Worm (Caenorhabditis elegans): ENCODE data around the gene acr-16.
"Not testable (repeated sequence)": the region's sequence is repeated elsewhere in the genome, so short reads cannot be mapped to it uniquely, and the experiment has no call there.

Gene acr-16

DNA sequence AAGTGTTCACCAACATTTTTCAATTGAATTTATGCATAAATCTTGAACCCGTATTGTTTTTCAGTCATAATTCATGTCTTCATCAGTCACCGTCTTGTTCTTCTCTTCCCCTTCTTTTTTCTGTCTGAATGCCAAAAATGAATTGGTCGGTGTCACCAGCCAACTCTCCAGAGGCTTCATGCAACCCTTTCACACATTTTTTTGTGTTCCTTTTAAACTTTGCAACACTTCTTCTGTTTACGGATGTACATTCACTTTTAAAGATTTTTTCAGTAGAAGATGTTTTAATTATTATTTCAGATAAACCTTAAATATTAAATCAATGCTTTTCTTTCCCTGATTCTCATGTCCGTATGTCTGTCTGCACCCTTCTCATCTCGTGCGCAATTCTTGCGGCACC is at the start of gene acr-16:
Gene acr-16, plus strand, starts transcription at position 301 of the 400 bp plus-strand sequence.
- TF ChIP-seq dao-5 (tag; optimal IDR thresholded peaks at IDR 0.05) (no peak), him-1 (tag; optimal IDR thresholded peaks at IDR 0.05) (no peak), W03F9.2 (tag; optimal IDR thresholded peaks at IDR 0.05) (no peak)

DNA sequence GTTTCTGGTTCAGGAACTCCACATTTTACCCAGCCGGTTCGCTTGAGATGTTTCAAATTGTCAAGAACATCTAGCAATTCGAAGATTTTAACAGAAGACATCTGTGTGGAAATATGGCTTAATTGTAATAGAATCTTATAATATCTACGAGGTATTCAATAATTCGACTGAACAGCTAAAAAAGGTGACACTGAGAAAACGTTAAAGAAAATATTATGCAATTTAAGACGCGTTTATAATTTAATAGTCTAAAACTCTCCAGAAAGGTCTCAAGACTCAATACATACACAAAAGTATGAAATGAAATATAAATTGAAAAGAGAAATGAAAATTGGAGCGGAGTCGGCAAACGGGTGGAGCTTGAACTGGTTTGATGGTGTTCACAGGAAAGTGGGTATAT is 47.7 kb upstream of the acr-16 start, which contains the start of gene F45F2.9:
Gene F45F2.9, minus strand, starts transcription at position 101 of the 400 bp plus-strand sequence.
- TF ChIP-seq him-1 (tag; optimal IDR thresholded peaks at IDR 0.05), result no peak
- TF ChIP-seq dao-5 (tag; optimal IDR thresholded peaks at IDR 0.05), result no peak
- no peak for TF ChIP-seq W03F9.2 (tag; optimal IDR thresholded peaks at IDR 0.05)

DNA sequence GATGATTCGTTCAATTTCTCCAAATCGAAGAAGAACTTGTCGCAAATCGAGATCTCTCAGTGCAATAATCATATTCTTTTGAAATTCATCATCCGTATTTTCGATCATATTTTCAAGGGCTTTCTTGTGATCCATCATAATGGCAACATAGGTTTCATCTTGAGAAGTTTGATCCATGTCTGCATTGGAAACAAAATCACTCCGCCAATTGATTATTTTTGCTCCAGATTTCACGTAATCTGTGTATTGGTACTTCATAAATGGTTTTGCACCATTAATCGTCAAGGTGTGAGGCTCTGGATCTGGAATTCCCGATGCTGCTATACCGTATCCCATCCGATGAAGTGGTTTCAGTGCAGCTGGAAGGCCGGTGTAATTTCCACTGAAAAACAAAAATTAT is 44.6 kb upstream of the acr-16 start:
- TF ChIP-seq dao-5 (tag; optimal IDR thresholded peaks at IDR 0.05) (no peak), him-1 (tag; optimal IDR thresholded peaks at IDR 0.05) (no peak), W03F9.2 (tag; optimal IDR thresholded peaks at IDR 0.05) (no peak)

DNA sequence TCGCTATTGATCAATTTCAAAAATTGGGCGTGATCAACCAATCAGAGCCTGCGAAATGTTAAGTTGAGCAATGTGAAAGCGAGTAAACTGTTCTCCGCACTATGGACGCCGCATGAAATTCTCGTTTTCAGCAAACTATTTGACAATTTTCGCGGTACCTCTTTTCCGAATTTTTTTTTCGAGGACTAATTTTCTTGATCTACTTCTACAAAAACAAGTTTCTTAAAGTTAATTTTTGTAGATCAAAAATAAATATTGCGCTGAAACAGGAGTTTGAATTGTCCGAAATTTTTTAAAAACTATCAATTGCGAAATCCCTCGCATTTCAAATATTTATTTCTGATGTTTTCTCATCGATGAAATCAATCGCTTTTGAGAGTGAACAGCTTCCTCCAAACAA is 43.3 kb upstream of the acr-16 start:
- TF ChIP-seq dao-5 (tag; optimal IDR thresholded peaks at IDR 0.05) (no peak), him-1 (tag; optimal IDR thresholded peaks at IDR 0.05) (no peak), W03F9.2 (tag; optimal IDR thresholded peaks at IDR 0.05) (no peak)

DNA sequence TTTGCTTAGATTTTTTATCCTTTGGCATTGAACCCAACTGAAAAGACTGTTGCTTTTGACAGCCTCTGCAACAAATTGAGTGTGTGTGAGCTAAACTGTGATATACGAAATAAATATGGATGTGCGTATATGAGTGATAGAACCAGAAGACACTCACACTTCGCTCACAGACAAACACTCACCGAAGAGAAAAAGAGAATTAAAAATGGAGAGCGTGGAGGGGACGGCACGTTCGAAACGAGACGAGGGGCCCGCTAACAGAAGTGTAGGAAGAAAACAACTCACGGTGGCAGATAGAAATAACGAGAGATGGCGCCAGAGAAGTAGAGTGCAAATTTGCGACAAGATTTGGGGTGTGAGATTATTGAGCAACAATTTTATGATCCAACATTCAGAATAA is 42.7 kb upstream of the acr-16 start:
- no peak for TF ChIP-seq dao-5 (tag; optimal IDR thresholded peaks at IDR 0.05)
- no peak for TF ChIP-seq him-1 (tag; optimal IDR thresholded peaks at IDR 0.05)
- TF ChIP-seq W03F9.2 (tag; optimal IDR thresholded peaks at IDR 0.05), result no peak

DNA sequence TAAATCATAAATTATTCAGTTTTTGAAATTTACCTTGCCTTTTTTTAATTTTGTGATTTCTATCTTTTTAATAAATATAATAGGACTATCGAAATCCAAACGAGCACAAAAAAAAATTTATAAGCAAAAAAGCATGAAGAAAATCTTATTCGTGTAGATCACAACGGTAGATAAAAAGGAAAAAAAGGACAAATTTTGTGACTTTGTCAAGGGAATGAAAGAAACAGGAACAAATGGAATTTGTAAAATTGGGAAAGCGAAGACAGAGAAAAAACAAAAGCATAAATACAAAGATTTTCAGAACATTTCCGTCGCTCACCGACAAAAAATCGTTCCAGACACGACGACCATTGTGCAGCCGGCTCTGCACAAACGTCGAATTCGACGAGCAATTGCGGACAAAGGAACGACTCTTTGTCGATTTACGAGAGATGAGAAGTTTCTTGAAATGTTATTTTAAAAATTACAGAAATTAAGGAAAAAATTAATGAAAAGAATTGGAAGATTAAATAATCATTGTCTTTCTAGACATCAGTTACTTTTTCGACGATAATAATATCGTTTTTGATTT is 42.1 kb upstream of the acr-16 start, which contains the start of gene F45F2.10:
Gene F45F2.10, minus strand, starts transcription at position 51 of the 571 bp plus-strand sequence.
- TF ChIP-seq dao-5 (tag; optimal IDR thresholded peaks at IDR 0.05) (no peak), him-1 (tag; optimal IDR thresholded peaks at IDR 0.05) (no peak), W03F9.2 (tag; optimal IDR thresholded peaks at IDR 0.05) (no peak)

DNA sequence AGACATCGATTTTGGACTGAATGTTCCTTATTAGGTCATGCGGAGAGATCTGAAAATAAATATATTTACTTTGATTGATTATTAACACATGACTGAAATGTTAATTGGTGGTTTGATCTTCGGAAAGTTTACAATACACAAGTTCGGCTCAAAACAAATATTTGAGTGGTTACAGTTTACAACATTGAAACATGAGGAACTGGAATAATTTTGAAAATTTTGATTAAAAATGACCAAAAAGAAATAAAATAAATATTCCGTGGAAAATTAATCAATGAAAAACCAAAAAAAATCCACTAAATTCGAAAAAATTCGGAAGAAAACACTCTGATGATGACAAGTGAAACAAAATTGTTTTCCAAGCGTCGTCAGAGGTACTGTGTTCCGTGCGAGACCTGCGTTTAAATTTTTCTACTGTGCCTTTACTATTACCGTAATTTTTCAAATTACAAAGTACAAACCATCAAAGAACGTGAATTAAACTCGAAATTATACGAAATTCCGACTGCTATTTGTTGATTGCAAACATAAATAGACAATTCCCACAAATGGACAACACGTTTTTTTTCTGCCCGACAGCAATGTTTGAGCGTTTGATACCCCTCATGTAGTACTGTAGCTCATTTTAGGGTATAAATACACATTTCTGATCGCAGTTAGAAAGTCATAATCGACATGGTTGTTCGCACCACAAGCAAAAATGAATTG is 40.0 kb upstream of the acr-16 start, which contains the start of the genes F45F2.11 and otpl-7:
Gene F45F2.11, minus strand, starts transcription at position 51 of the 708 bp plus-strand sequence.
Gene otpl-7, plus strand, starts transcription at position 658 of the 708 bp plus-strand sequence.
- TF ChIP-seq him-1 (tag; optimal IDR thresholded peaks at IDR 0.05), result no peak
- TF ChIP-seq dao-5 (tag; optimal IDR thresholded peaks at IDR 0.05), result no peak
- no peak for TF ChIP-seq W03F9.2 (tag; optimal IDR thresholded peaks at IDR 0.05)

DNA sequence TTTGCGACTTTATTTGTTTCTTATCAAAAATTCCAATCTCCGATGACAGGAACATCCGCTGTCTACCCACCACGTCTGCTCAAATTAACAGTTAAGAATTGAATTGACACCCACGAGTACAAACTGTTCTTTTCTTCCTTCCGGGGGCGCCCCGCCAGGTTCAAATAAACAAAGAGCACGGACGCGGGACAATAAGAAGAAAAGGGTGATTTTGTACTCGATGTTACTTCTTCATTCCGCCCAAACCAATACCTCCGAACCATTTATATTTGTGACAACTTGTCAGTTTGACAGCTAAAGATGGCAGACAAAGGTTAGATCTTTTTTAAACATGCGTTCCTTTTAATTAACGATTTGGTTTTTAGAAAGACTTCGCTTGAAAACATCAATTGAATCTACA is 35.2 kb upstream of the acr-16 start, which contains the start of gene otpl-6:
Gene otpl-6, plus strand, starts transcription at position 301 of the 400 bp plus-strand sequence.
- TF ChIP-seq dao-5 (tag; optimal IDR thresholded peaks at IDR 0.05) (no peak), him-1 (tag; optimal IDR thresholded peaks at IDR 0.05) (no peak), W03F9.2 (tag; optimal IDR thresholded peaks at IDR 0.05) (no peak)

DNA sequence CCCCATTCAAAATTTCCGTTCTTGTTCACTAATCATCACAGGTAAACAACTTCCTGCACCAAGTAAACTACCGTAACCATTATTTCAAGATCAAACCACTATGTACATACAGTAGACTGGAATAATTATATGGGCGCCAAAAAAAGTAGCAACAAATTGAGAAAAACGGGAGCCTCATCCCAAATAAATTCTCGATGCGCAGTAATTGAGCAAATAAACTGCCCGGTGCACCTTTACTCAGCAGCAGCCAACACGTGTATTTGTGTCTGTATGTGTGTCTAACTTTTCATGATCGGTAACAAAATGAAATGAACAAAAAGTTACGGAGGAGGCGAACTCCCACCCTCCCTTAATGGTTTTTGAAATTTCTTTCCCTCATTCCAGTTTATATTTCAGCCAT is 31.8 kb upstream of the acr-16 start, which contains the start of gene otpl-5:
Gene otpl-5, plus strand, starts transcription at position 301 of the 400 bp plus-strand sequence.
- TF ChIP-seq W03F9.2 (tag; optimal IDR thresholded peaks at IDR 0.05) (no peak), dao-5 (tag; optimal IDR thresholded peaks at IDR 0.05) (no peak), him-1 (tag; optimal IDR thresholded peaks at IDR 0.05) (no peak)

DNA sequence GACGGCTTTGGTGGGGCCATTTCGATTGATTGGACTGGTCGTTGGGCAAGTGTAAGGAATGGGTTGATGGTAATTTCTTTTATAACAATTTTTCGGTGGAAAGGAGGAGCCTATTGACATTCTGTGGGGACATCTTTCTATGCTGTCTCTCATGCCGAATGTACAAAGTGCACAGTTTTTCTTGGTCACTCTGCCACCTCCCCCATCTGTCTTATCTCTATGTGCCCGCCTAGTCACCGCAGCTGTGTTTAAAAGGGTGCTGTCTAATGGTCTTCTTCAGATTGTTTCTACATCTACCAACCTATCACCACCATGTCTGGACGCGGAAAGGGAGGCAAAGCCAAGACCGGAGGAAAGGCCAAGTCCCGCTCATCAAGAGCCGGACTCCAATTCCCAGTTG is 27.9 kb upstream of the acr-16 start, which contains the start of the genes his-8 and his-7:
Gene his-8, minus strand, starts transcription at position 20 of the 400 bp plus-strand sequence.
Gene his-7, plus strand, starts transcription at position 313 of the 400 bp plus-strand sequence.
- not testable (repeated sequence) for TF ChIP-seq dao-5, W03F9.2, him-1 (tag; optimal IDR thresholded peaks at IDR 0.05)

DNA sequence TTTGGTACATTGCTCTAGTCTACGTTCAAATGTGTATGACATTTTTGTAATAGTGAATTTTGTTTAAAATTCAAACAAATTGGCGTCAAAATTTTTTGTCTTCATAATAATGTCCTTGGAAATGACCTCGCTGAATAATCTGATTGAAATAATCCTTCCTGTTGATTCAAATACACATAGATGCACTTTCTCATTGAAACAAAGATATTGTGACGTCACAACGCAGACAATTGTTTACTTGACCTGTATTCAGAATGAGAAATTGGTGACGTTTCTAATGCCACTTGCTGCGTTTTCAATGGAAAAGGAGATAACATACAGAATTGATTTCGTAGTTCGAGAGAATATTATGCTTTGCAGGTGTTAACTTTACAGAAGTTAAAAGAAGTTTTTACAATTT is 27.1 kb upstream of the acr-16 start:
- no peak for TF ChIP-seq dao-5 (tag; optimal IDR thresholded peaks at IDR 0.05)
- TF ChIP-seq W03F9.2 (tag; optimal IDR thresholded peaks at IDR 0.05), result no peak

DNA sequence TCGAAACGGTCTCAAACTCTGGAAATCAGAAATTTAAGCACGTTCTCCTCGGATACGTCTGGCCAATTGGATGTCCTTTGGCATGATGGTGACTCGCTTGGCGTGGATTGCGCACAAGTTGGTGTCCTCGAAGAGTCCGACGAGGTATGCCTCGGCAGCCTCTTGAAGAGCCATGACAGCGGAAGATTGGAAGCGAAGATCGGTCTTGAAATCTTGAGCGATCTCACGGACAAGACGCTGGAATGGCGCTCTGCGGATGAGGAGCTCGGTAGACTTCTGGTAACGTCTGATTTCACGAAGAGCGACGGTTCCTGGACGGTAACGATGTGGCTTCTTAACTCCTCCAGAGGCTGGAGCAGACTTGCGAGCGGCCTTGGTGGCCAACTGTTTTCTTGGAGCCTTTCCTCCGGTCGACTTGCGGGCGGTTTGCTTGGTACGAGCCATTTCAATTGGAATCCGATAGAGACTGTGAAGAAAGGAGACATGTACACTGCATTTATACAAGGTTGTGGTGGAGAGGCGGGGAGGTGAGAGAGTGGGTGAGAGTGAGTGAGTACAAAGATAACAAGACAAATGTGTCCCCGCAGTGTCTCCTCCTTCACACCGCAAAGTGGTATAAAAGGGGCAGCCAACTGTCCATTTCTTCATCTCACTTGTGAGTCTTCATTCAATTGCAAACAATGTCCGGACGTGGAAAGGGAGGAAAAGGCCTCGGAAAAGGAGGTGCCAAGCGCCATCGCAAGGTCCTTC is 26.3 kb upstream of the acr-16 start, which contains the start of the genes his-6 and his-5:
Gene his-6, minus strand, starts transcription at position 444 of the 750 bp plus-strand sequence.
Gene his-5, plus strand, starts transcription at position 681 of the 750 bp plus-strand sequence.
- not testable (repeated sequence) for TF ChIP-seq dao-5, him-1, W03F9.2 (tag; optimal IDR thresholded peaks at IDR 0.05)

DNA sequence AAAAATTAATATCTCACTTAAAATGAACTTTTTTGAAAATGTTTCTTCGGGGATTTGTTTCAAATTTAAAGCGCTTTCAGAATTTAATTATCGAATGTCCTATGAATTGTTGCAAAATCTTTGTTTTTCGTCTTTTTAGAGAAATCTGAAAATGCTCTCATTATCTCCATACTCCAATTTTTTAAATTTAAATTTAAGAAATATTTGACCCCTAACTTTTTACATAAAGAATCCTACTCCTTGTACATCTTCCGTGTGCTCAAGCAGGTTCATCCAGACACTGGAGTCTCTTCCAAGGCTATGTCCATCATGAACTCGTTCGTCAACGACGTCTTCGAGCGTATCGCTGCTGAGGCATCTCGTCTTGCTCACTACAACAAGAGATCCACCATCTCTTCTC is 24.8 kb upstream of the acr-16 start, which contains the start of gene his-39:
Gene his-39, plus strand, starts transcription at position 301 of the 400 bp plus-strand sequence.
- no peak for TF ChIP-seq W03F9.2 (tag; optimal IDR thresholded peaks at IDR 0.05)
- no peak for TF ChIP-seq him-1 (tag; optimal IDR thresholded peaks at IDR 0.05)
- no peak for TF ChIP-seq dao-5 (tag; optimal IDR thresholded peaks at IDR 0.05)
